Fruit fly (Drosophila melanogaster): Measurements from ENCODE around the gene CG31097.

CG31097 gene

dm6 chr3R:25262322-25262761 lies 35.2 kb downstream of the CG31097 start, which contains the start of the genes Kdsr and CG11858 (continued):
- TF ChIP-seq CG1792 (GFP tag; optimal IDR thresholded peaks at IDR 0.05), result peak; percentile 40
- peak; percentile 49 for TF ChIP-seq CG12299 (tag; optimal IDR thresholded peaks at IDR 0.05)
- TF ChIP-seq CG13424 (tag; optimal IDR thresholded peaks at IDR 0.05), result peak; percentile 69
- TF ChIP-seq CG12104 (GFP tag; optimal IDR thresholded peaks at IDR 0.05), result peak; percentile 32
- peak; percentile 8 for TF ChIP-seq HLHmδ (GFP tag; optimal IDR thresholded peaks at IDR 0.05)
- TF ChIP-seq E2f1 (GFP tag; IDR thresholded peaks at IDR 0.05), result peak; percentile 40; the same call in 1 of the 2 replicates
- peak; percentile 75 for TF ChIP-seq Xbp1 (GFP tag; optimal IDR thresholded peaks at IDR 0.05)
- peak; percentile 11 for TF ChIP-seq CG9437 (GFP tag; optimal IDR thresholded peaks at IDR 0.05)
- TF ChIP-seq yki (optimal IDR thresholded peaks at IDR 0.05), result no peak
- peak; percentile 46; the same call in 1 of the 2 replicates for TF ChIP-seq wor (GFP tag; IDR thresholded peaks at IDR 0.05)
- no peak for TF ChIP-seq CG3726 (GFP tag; IDR thresholded peaks at IDR 0.05)
- TF ChIP-seq wdn (GFP tag; IDR thresholded peaks at IDR 0.05), result 0 out of 2 replicates have a peak, but pooled peaks have one; percentile 48
- peak; percentile 79 for TF ChIP-seq CG12391 (tag; optimal IDR thresholded peaks at IDR 0.05)
- TF ChIP-seq maf-S (GFP tag; optimal IDR thresholded peaks at IDR 0.05), result peak; percentile 40
- peak; percentile 9 for TF ChIP-seq stwl (tag; optimal IDR thresholded peaks at IDR 0.05)
- TF ChIP-seq klu (GFP tag; IDR thresholded peaks at IDR 0.05), result peak; percentile 38; the same call in 1 of the 2 replicates
- peak; percentile 40 for TF ChIP-seq Scr (GFP tag; IDR thresholded peaks at IDR 0.05; ENCODE audit: partially characterized antibody)
- TF ChIP-seq Usf (GFP tag; optimal IDR thresholded peaks at IDR 0.05), result no peak
- TF ChIP-seq Hand (GFP tag; optimal IDR thresholded peaks at IDR 0.05), result no peak
- TF ChIP-seq CG8944 (GFP tag; optimal IDR thresholded peaks at IDR 0.05), result peak; percentile 28
- TF ChIP-seq gce (GFP tag; IDR thresholded peaks at IDR 0.05), result no peak
- peak; percentile 61; the same call in 1 of the 3 replicates for TF ChIP-seq Dbx (GFP tag; IDR thresholded peaks at IDR 0.05)
- no peak for TF ChIP-seq ERR (GFP tag; optimal IDR thresholded peaks at IDR 0.05)
- peak; percentile 35; the same call in 1 of the 2 replicates for TF ChIP-seq hbn (GFP tag; IDR thresholded peaks at IDR 0.05; ENCODE audit: partially characterized antibody)
- TF ChIP-seq CG12659 (GFP tag; optimal IDR thresholded peaks at IDR 0.05), result peak; percentile 66
- peak; percentile 65 for TF ChIP-seq CG9817 (tag; optimal IDR thresholded peaks at IDR 0.05)
- TF ChIP-seq Optix (GFP tag; IDR thresholded peaks at IDR 0.05), result no peak
- TF ChIP-seq dysf (GFP tag; IDR thresholded peaks at IDR 0.05), result peak; percentile 70
- peak; percentile 53; the same call in 1 of the 3 replicates for TF ChIP-seq CG11093 (GFP tag; IDR thresholded peaks at IDR 0.05)
- TF ChIP-seq CG4730 (GFP tag; IDR thresholded peaks at IDR 0.05), result peak; percentile 37; the same call in 1 of the 2 replicates
- no peak for TF ChIP-seq trh (GFP tag; optimal IDR thresholded peaks at IDR 0.05)
- peak; percentile 52 for TF ChIP-seq Dek (tag; optimal IDR thresholded peaks at IDR 0.05)
- TF ChIP-seq HLH54F (GFP tag; optimal IDR thresholded peaks at IDR 0.05), result peak; percentile 43
- TF ChIP-seq grn (GFP tag; optimal IDR thresholded peaks at IDR 0.05), result peak; percentile 73
- no peak for TF ChIP-seq tio (GFP tag; optimal IDR thresholded peaks at IDR 0.05)
- no peak for TF ChIP-seq corto (GFP tag; optimal IDR thresholded peaks at IDR 0.05)
- TF ChIP-seq CG16815 (GFP tag; optimal IDR thresholded peaks at IDR 0.05), result peak; percentile 13
- no peak for TF ChIP-seq TFAM (GFP tag; optimal IDR thresholded peaks at IDR 0.05)
- TF ChIP-seq ac (GFP tag; optimal IDR thresholded peaks at IDR 0.05), result no peak
- TF ChIP-seq Taf1 (GFP tag; IDR thresholded peaks at IDR 0.05), result peak; percentile 52
- peak; percentile 72 for TF ChIP-seq Sox102F (GFP tag; optimal IDR thresholded peaks at IDR 0.05)
- TF ChIP-seq CG12071 (GFP tag; optimal IDR thresholded peaks at IDR 0.05), result no peak
- TF ChIP-seq ftz-f1 (GFP tag; optimal IDR thresholded peaks at IDR 0.05), result peak; percentile 25
- TF ChIP-seq Bdp1 (GFP tag; optimal IDR thresholded peaks at IDR 0.05), result peak; percentile 27
- peak; percentile 52 for TF ChIP-seq CG14050 (GFP tag; IDR thresholded peaks at IDR 0.05)
- peak; percentile 55 for TF ChIP-seq CG8388 (GFP tag; optimal IDR thresholded peaks at IDR 0.05)
- peak; percentile 42; the same call in 1 of the 2 replicates for TF ChIP-seq CG31224 (GFP tag; IDR thresholded peaks at IDR 0.05)
- TF ChIP-seq Dip3 (GFP tag; optimal IDR thresholded peaks at IDR 0.05), result peak; percentile 50
- peak; percentile 64; the same call in 1 of the 2 replicates for TF ChIP-seq CG13287 (GFP tag; IDR thresholded peaks at IDR 0.05; ENCODE audit: partially characterized antibody)
- TF ChIP-seq seq (GFP tag; IDR thresholded peaks at IDR 0.05), result peak; percentile 55; the same call in 1 of the 2 replicates
- TF ChIP-seq CG6254 (GFP tag; optimal IDR thresholded peaks at IDR 0.05), result no peak
